Worm (Caenorhabditis elegans): ENCODE measurements around the gene Y69E1A.3.

The Y69E1A.3 gene

DNA sequence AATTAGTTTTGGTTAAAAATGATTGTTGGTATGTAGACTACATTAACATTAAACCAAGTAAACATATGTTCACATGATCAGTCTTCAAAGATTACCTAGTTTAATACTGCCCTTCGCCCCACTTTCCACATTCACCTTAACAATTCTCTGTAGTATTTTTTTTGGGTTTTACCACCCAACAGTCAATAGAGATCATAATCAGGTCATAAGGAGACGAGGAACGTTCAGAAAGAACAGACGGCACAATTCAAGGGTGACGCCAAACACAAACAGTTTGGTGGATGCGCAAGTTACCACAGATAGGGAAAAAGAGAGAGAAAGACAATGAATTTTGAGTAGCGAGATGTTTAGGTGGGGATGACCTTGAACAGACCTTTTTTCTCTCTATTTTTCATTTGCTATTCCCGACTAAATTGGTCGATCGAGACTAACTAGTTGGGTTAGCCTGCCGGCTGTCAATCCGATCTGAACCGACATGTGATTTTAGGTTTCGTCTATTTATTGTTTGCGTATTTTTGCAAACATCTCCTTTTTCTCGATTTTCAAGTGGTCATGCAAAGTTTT is 19.6 kb downstream of the Y69E1A.3 start:
- peak; percentile 90 for TF ChIP-seq lin-14 (GFP tag; optimal IDR thresholded peaks at IDR 0.05)
- peak; percentile 48 for TF ChIP-seq nhr-90 (tag; optimal IDR thresholded peaks at IDR 0.05; ENCODE audit: poor library complexity)
- TF ChIP-seq C34B4.2 (tag; optimal IDR thresholded peaks at IDR 0.05), result no peak
- peak; percentile 12 to 53 for TF ChIP-seq lin-35 (GFP tag; optimal IDR thresholded peaks at IDR 0.05)
- TF ChIP-seq mef-2 (tag; optimal IDR thresholded peaks at IDR 0.05), result no peak
- TF ChIP-seq efl-1 (optimal IDR thresholded peaks at IDR 0.05), result peak in 1 of 2 experiments; percentile 25
- TF ChIP-seq efl-1 (GFP tag; optimal IDR thresholded peaks at IDR 0.05 in 1 of 2), result peak in 1 of 2 experiments; percentile 87
- TF ChIP-seq dpl-1 (GFP tag; optimal IDR thresholded peaks at IDR 0.05), result peak in 1 of 3 experiments; percentile 35
- peak; percentile 27 to 36 for TF ChIP-seq lsy-2 (tag; optimal IDR thresholded peaks at IDR 0.05)
- no peak for TF ChIP-seq aly-2 (tag; optimal IDR thresholded peaks at IDR 0.05)
- TF ChIP-seq mdl-1 (tag; optimal IDR thresholded peaks at IDR 0.05), result peak in 1 of 2 experiments; percentile 68
- peak; percentile 2 for TF ChIP-seq mep-1 (tag; optimal IDR thresholded peaks at IDR 0.05)
- peak; percentile 20 for TF ChIP-seq nhr-19 (GFP tag; conservative IDR thresholded peaks at IDR 0.05)
- TF ChIP-seq elt-3 (tag; optimal IDR thresholded peaks at IDR 0.05), result peak in 5 of 6 experiments; percentile 14 to 73 (median 43)
- peak; percentile 34 for TF ChIP-seq nhr-47 (tag; optimal IDR thresholded peaks at IDR 0.05)
- peak; percentile 59 for TF ChIP-seq blmp-1 (tag; optimal IDR thresholded peaks at IDR 0.05)
- peak; percentile 14 for TF ChIP-seq C16A3.4 (tag; optimal IDR thresholded peaks at IDR 0.05)
- peak; percentile 82 for TF ChIP-seq nhr-20 (tag; optimal IDR thresholded peaks at IDR 0.05)
- TF ChIP-seq nhr-71 (tag; optimal IDR thresholded peaks at IDR 0.05), result peak; percentile 64
- TF ChIP-seq nhr-85 (tag), result peak; percentile 98
- TF ChIP-seq grh-1 (GFP tag; IDR thresholded peaks at IDR 0.05), result peak; percentile 80
- peak; percentile 44 for TF ChIP-seq tbx-2 (tag; optimal IDR thresholded peaks at IDR 0.05)
- TF ChIP-seq snu-23 (GFP tag; optimal IDR thresholded peaks at IDR 0.05), result peak; percentile 81
- TF ChIP-seq ceh-63 (GFP tag; optimal IDR thresholded peaks at IDR 0.05), result no peak
- no peak for TF ChIP-seq skn-1 (tag; optimal IDR thresholded peaks at IDR 0.05)

DNA sequence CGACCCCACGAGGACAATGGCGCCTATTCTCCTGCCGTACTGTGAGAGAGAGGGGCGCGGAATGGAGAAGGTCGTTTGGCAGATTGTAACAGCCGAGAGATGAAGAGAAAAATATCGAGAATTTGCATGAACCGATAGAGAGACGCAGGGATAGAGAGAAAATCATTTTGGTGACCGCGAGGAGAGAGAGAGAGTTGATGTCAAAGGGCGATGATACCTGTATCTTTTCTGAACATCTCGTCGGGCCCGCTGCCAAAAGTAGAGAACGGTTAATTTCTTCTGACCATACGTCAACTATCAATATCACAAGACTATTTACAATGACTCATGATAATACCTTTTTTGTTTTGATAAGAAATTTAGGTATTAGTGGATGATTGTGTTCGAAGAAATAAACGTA is 23.9 kb downstream of the Y69E1A.3 start:
- TF ChIP-seq Y116A8C.19 (tag; optimal IDR thresholded peaks at IDR 0.05; ENCODE audit: borderline replicate concordance), result no peak
- TF ChIP-seq dpl-1 (GFP tag; optimal IDR thresholded peaks at IDR 0.05), result peak in 2 of 3 experiments; percentile 6
- no peak for TF ChIP-seq sup-37 (GFP tag; optimal IDR thresholded peaks at IDR 0.05)
- peak; percentile 34 to 35 for TF ChIP-seq efl-1 (optimal IDR thresholded peaks at IDR 0.05)
- TF ChIP-seq efl-1 (GFP tag; optimal IDR thresholded peaks at IDR 0.05 in 1 of 2), result peak in 1 of 2 experiments; percentile 89
- TF ChIP-seq irx-1 (tag; optimal IDR thresholded peaks at IDR 0.05), result no peak
- TF ChIP-seq pqm-1 (tag; optimal IDR thresholded peaks at IDR 0.05), result no peak
- TF ChIP-seq aha-1 (tag; optimal IDR thresholded peaks at IDR 0.05), result no peak
- no peak for TF ChIP-seq ztf-11 (tag; optimal IDR thresholded peaks at IDR 0.05)
- no peak for TF ChIP-seq ces-1 (GFP tag; optimal IDR thresholded peaks at IDR 0.05)
- no peak for TF ChIP-seq fos-1 (tag; optimal IDR thresholded peaks at IDR 0.05)
- no peak for TF ChIP-seq ceh-88 (GFP tag; IDR thresholded peaks at IDR 0.05)
- TF ChIP-seq vab-15 (tag; optimal IDR thresholded peaks at IDR 0.05), result no peak
- TF ChIP-seq efl-3 (GFP tag; optimal IDR thresholded peaks at IDR 0.05), result no peak
- peak; percentile 77 for TF ChIP-seq nhr-20 (tag; optimal IDR thresholded peaks at IDR 0.05)
- TF ChIP-seq zag-1 (tag; optimal IDR thresholded peaks at IDR 0.05), result no peak
- TF ChIP-seq lin-15B (tag; optimal IDR thresholded peaks at IDR 0.05), result no peak
- no peak for TF ChIP-seq mef-2 (tag; optimal IDR thresholded peaks at IDR 0.05)
- no peak for TF ChIP-seq elt-2 (tag; optimal IDR thresholded peaks at IDR 0.05)
- peak; percentile 40 for TF ChIP-seq tbx-2 (tag; optimal IDR thresholded peaks at IDR 0.05)
- peak; percentile 36 for TF ChIP-seq lin-13 (GFP tag; optimal IDR thresholded peaks at IDR 0.05)
- no peak for TF ChIP-seq fkh-8 (tag; optimal IDR thresholded peaks at IDR 0.05)
- TF ChIP-seq ceh-8 (GFP tag; optimal IDR thresholded peaks at IDR 0.05), result no peak
- no peak for TF ChIP-seq alr-1 (tag; optimal IDR thresholded peaks at IDR 0.05; ENCODE audit: borderline replicate concordance)
- TF ChIP-seq nhr-77 (tag; optimal IDR thresholded peaks at IDR 0.05), result no peak
- no peak for TF ChIP-seq unc-86 (tag; optimal IDR thresholded peaks at IDR 0.05)
- TF ChIP-seq C16A3.4 (tag; optimal IDR thresholded peaks at IDR 0.05), result peak; percentile 38
- no peak for TF ChIP-seq snpc-4 (tag; optimal IDR thresholded peaks at IDR 0.05)
- no peak for TF ChIP-seq F16B12.6 (tag; optimal IDR thresholded peaks at IDR 0.05)
- TF ChIP-seq nhr-85 (tag), result peak; percentile 97
- no peak for TF ChIP-seq pag-3 (tag; optimal IDR thresholded peaks at IDR 0.05; ENCODE audit: borderline replicate concordance, insufficient read depth)
- TF ChIP-seq unc-62 (GFP tag; optimal IDR thresholded peaks at IDR 0.05), result no peak
- no peak for TF ChIP-seq ceh-90 (tag; optimal IDR thresholded peaks at IDR 0.05)
- TF ChIP-seq nhr-237 (tag; optimal IDR thresholded peaks at IDR 0.05), result no peak
